Worm (Caenorhabditis elegans): ENCODE data around the gene gid-7.

DNA sequence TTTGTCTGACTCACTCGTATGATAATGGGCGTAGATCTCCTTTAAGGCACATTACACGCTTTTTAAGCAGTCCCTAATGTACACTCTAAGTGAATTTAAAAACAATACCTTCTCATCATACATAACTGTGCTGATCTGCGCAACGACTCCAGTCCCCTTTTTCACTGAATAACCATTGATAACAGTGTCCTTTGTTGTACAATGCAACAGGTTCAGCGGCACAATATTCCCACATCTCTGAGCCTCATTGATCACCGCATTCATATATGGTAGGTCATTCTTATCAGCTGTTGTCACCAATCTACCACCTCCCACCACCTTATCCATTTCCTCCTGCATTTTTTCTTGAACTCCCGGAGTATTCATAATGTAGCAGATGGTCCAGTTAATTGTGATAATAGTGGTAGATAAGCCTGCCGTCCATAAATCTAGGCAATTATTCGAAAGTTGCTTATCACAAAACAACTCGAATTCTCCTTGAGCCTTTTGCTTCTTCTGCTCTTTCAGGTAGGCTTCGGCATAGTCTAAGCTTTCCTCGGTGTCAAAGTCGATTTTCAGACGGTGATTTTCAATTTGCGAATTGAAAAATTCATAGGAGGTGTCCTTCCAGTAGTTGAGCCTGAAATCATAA is 45.0 kb upstream of the gid-7 start:
- TF ChIP-seq hlh-1 (tag; optimal IDR thresholded peaks at IDR 0.05) (no peak), ceh-39 (tag; optimal IDR thresholded peaks at IDR 0.05) (no peak), lsy-2 (tag; optimal IDR thresholded peaks at IDR 0.05) (no peak), nhr-28 (tag; optimal IDR thresholded peaks at IDR 0.05) (no peak), elt-1 (tag; optimal IDR thresholded peaks at IDR 0.05; ENCODE audit: borderline replicate concordance, insufficient read depth) (no peak), mls-2 (tag; optimal IDR thresholded peaks at IDR 0.05) (no peak), blmp-1 (tag; optimal IDR thresholded peaks at IDR 0.05) (no peak), lin-13 (tag; optimal IDR thresholded peaks at IDR 0.05) (no peak), nhr-237 (tag; optimal IDR thresholded peaks at IDR 0.05) (no peak), unc-62 (GFP tag; optimal IDR thresholded peaks at IDR 0.05) (no peak), ces-1 (GFP tag; optimal IDR thresholded peaks at IDR 0.05) (no peak), nhr-76 (tag; optimal IDR thresholded peaks at IDR 0.05) (no peak), lin-32 (GFP tag; optimal IDR thresholded peaks at IDR 0.05) (no peak), pha-4 (tag; optimal IDR thresholded peaks at IDR 0.05) (no peak)

Measured in whole organism, mixed stage, embryonic.